Worm (Caenorhabditis elegans) whole organism, young adult: ENCODE measurements around the gene R05F9.9.

ENCODE experiments used
- D2030.7 ChIP-seq: fragments of 200-800 bp; sonication (Bioruptor generic); IDR thresholded peaks from 2 replicates; pipeline ENCODE4 v1.3.6; 2022; ENCODE audit warnings: missing genetic modification reagents, missing genetic modification characterization, missing compliant biosample characterization
- F55B11.4 ChIP-seq: sonication (generic microtip); optimal IDR thresholded peaks from 2 replicates; lab custom pipeline; 2016; ENCODE audit warnings: missing compliant biosample characterization, missing genetic modification characterization, borderline replicate concordance; ENCODE audit not compliant: insufficient read depth
- F57A8.1 ChIP-seq: fragments of 200-800 bp; sonication (Bioruptor generic); optimal IDR thresholded peaks from 2 replicates; lab custom pipeline; 2018; ENCODE audit warnings: mild to moderate bottlenecking, missing genetic modification characterization, moderate library complexity, missing compliant biosample characterization
- F57C9.4 ChIP-seq: sonication (generic microtip); optimal IDR thresholded peaks from 2 replicates; lab custom pipeline; 2017; ENCODE audit warnings: mild to moderate bottlenecking, missing genetic modification characterization, missing compliant biosample characterization
- K11D2.4 ChIP-seq: fragments of 200-800 bp; sonication (Bioruptor generic); IDR thresholded peaks from 2 replicates; pipeline ENCODE4 v1.3.6; 2022; ENCODE audit warnings: missing genetic modification reagents, missing genetic modification characterization, missing compliant biosample characterization
- athp-1 ChIP-seq: sonication (generic microtip); optimal IDR thresholded peaks from 2 replicates; lab custom pipeline; 2017; ENCODE audit warnings: mild to moderate bottlenecking, missing genetic modification characterization, missing compliant biosample characterization
- cebp-1 ChIP-seq, 2 experiments: fragments of 200-800 bp in 1 of 2; sonication (Bioruptor generic) in 1 of 2; sonication (generic microtip) in 1 of 2; IDR thresholded peaks in 1 of 2; optimal IDR thresholded peaks in 1 of 2; 2 replicates each; pipeline versions ENCODE4 v1.3.6 to Lab custom; 2017 to 2022; ENCODE audit warnings: missing compliant biosample characterization in 2 of 2, missing genetic modification characterization in 2 of 2, mild to moderate bottlenecking in 1 of 2, missing genetic modification reagents in 1 of 2, moderate library complexity in 1 of 2
- cebp-2 ChIP-seq: fragments of 200-800 bp; sonication (Bioruptor generic); IDR thresholded peaks from 2 replicates; pipeline ENCODE4 v1.3.6; 2022; ENCODE audit warnings: missing genetic modification characterization, missing compliant biosample characterization
- ceh-27 ChIP-seq: fragments of 200-800 bp; sonication (Bioruptor generic); optimal IDR thresholded peaks from 2 replicates; lab custom pipeline; 2018; ENCODE audit warnings: mild to moderate bottlenecking, missing genetic modification characterization, moderate library complexity, missing compliant biosample characterization
- ceh-58 ChIP-seq: fragments of 200-800 bp; sonication (Bioruptor generic); IDR thresholded peaks from 2 replicates; pipeline ENCODE4 v1.3.6; 2022; ENCODE audit warnings: missing genetic modification characterization, missing compliant biosample characterization
- die-1 ChIP-seq: sonication (generic microtip); optimal IDR thresholded peaks from 2 replicates; lab custom pipeline; 2016; ENCODE audit warnings: missing genotype, mild to moderate bottlenecking, missing genetic modification characterization, missing compliant biosample characterization
- dox-1 ChIP-seq: fragments of 200-800 bp; sonication (Bioruptor generic); IDR thresholded peaks from 2 replicates; pipeline ENCODE4 v1.3.6; 2022; ENCODE audit warnings: missing genetic modification reagents, missing genetic modification characterization, missing compliant biosample characterization
- dpl-1 ChIP-seq: fragments of 150-350 bp; optimal IDR thresholded peaks from 2 replicates; lab custom pipeline; 2014; ENCODE audit warnings: missing biosample characterization, missing genetic modification reagents, missing genetic modification characterization
- egrh-3 ChIP-seq: fragments of 200-800 bp; sonication (Bioruptor generic); IDR thresholded peaks from 2 replicates; pipeline ENCODE4 v1.3.6; 2022; ENCODE audit warnings: missing genetic modification reagents, missing genetic modification characterization, missing compliant biosample characterization
- ekl-4 ChIP-seq: fragments of 200-800 bp; sonication (Bioruptor generic); IDR thresholded peaks from 2 replicates; pipeline ENCODE4 v1.3.6; 2022; ENCODE audit warnings: missing genetic modification reagents, missing genetic modification characterization, missing compliant biosample characterization
- ets-4 ChIP-seq: fragments of 200-800 bp; sonication (Bioruptor generic); optimal IDR thresholded peaks from 2 replicates; lab custom pipeline; 2018; ENCODE audit warnings: mild to moderate bottlenecking, missing genetic modification characterization, missing compliant biosample characterization
- fkh-3 ChIP-seq: sonication (generic microtip); optimal IDR thresholded peaks from 2 replicates; lab custom pipeline; 2016; ENCODE audit warnings: mild to moderate bottlenecking, missing genetic modification characterization, missing compliant biosample characterization
- him-1 ChIP-seq: sonication (generic microtip); optimal IDR thresholded peaks from 2 replicates; lab custom pipeline; 2016; ENCODE audit warnings: missing genotype, missing genetic modification reagents, missing genetic modification characterization, missing compliant biosample characterization
- hlh-26 ChIP-seq: fragments of 200-800 bp; sonication (Bioruptor generic); conservative IDR thresholded peaks from 2 replicates; pipeline ENCODE4 v1.3.6; 2022; ENCODE audit warnings: missing genetic modification reagents, missing genetic modification characterization, missing compliant biosample characterization
- hmg-20 ChIP-seq: fragments of 200-800 bp; sonication (Bioruptor generic); IDR thresholded peaks from 2 replicates; pipeline ENCODE4 v1.3.6; 2022; ENCODE audit warnings: missing genetic modification reagents, missing genetic modification characterization, missing compliant biosample characterization
- lag-1 ChIP-seq: fragments of 200-800 bp; sonication (Bioruptor generic); IDR thresholded peaks from 2 replicates; pipeline ENCODE4 v1.3.6; 2022; ENCODE audit warnings: missing genetic modification reagents, missing genetic modification characterization, missing compliant biosample characterization
- lin-26 ChIP-seq: fragments of 200-800 bp; sonication (Bioruptor generic); IDR thresholded peaks from 2 replicates; pipeline ENCODE4 v1.3.6; 2022; ENCODE audit warnings: missing genetic modification reagents, missing genetic modification characterization, missing compliant biosample characterization
- lin-40 ChIP-seq: sonication (generic microtip); optimal IDR thresholded peaks from 2 replicates; lab custom pipeline; 2016; ENCODE audit warnings: missing genetic modification characterization, mild to moderate bottlenecking, missing compliant biosample characterization, missing genotype, missing genetic modification reagents
- lir-1 ChIP-seq: fragments of 200-800 bp; sonication (Bioruptor generic); conservative IDR thresholded peaks from 2 replicates; pipeline ENCODE4 v1.3.6; 2022; ENCODE audit warnings: missing genetic modification reagents, missing genetic modification characterization, missing compliant biosample characterization
- madf-6 ChIP-seq: fragments of 200-800 bp; sonication (Bioruptor generic); IDR thresholded peaks from 2 replicates; pipeline ENCODE4 v1.3.6; 2022; ENCODE audit warnings: missing genetic modification reagents, missing genetic modification characterization, missing compliant biosample characterization
- mcd-1 ChIP-seq: fragments of 200-800 bp; sonication (Bioruptor generic); IDR thresholded peaks from 2 replicates; pipeline ENCODE4 v1.3.6; 2022; ENCODE audit warnings: missing genetic modification reagents, missing genetic modification characterization, missing compliant biosample characterization
- mes-4 ChIP-seq: sonication (generic microtip); optimal IDR thresholded peaks from 2 replicates; lab custom pipeline; 2016; ENCODE audit warnings: missing genotype, missing genetic modification characterization, missing compliant biosample characterization
- nfyb-1 ChIP-seq: fragments of 200-800 bp; sonication (Bioruptor generic); IDR thresholded peaks from 2 replicates; pipeline ENCODE4 v1.3.6; 2022; ENCODE audit warnings: missing genetic modification reagents, missing genetic modification characterization, missing compliant biosample characterization
- nhr-80 ChIP-seq: sonication (generic microtip); optimal IDR thresholded peaks from 2 replicates; lab custom pipeline; 2016; ENCODE audit warnings: missing genetic modification characterization, missing compliant biosample characterization
- nhr-90 ChIP-seq: sonication (generic microtip); optimal IDR thresholded peaks from 2 replicates; lab custom pipeline; 2016; ENCODE audit warnings: missing genotype, mild to moderate bottlenecking, missing genetic modification characterization, missing compliant biosample characterization
- pha-4 ChIP-seq: fragments of 150-350 bp; sonication (generic microtip); optimal IDR thresholded peaks from 2 replicates; lab custom pipeline; 2014; ENCODE audit warnings: missing biosample characterization, missing genetic modification reagents, missing genetic modification characterization
- rcor-1 ChIP-seq: fragments of 200-800 bp; sonication (Bioruptor generic); IDR thresholded peaks from 2 replicates; pipeline ENCODE4 v1.3.6; 2022; ENCODE audit warnings: missing genetic modification reagents, missing genetic modification characterization, missing compliant biosample characterization
- rec-8 ChIP-seq, 2 experiments: sonication (generic microtip); optimal IDR thresholded peaks; 2 replicates each; lab custom pipeline; 2016; ENCODE audit warnings: mild to moderate bottlenecking in 2 of 2, missing genetic modification characterization in 2 of 2, missing genetic modification reagents in 2 of 2, missing genotype in 2 of 2, missing biosample characterization in 1 of 2, missing compliant biosample characterization in 1 of 2, moderate library complexity in 1 of 2
- repo-1 ChIP-seq: sonication (generic microtip); optimal IDR thresholded peaks from 2 replicates; lab custom pipeline; 2017; ENCODE audit warnings: mild to moderate bottlenecking, missing genetic modification characterization, missing compliant biosample characterization
- rpc-1 ChIP-seq, 2 experiments: fragments of 150-350 bp in 1 of 2; sonication (generic microtip) in 1 of 2; optimal IDR thresholded peaks; 2 replicates each; lab custom pipeline; 2014 to 2018; ENCODE audit warnings: missing biosample characterization in 1 of 2, missing genetic modification characterization in 1 of 2, missing genetic modification reagents in 1 of 2, missing genotype in 1 of 2
- snpc-1.3 ChIP-seq: sonication (generic microtip); optimal IDR thresholded peaks from 2 replicates; lab custom pipeline; 2017; ENCODE audit warnings: missing genetic modification characterization, mild to moderate bottlenecking, missing compliant biosample characterization, antibody characterized with exemption, moderate library complexity, missing genotype, missing genetic modification reagents; ENCODE audit not compliant: insufficient read depth
- snpc-3.4 ChIP-seq: sonication (generic microtip); optimal IDR thresholded peaks from 2 replicates; lab custom pipeline; 2017; ENCODE audit warnings: missing genetic modification characterization, mild to moderate bottlenecking, missing compliant biosample characterization, antibody characterized with exemption, moderate library complexity, missing genotype, missing genetic modification reagents
- tlf-1 ChIP-seq: fragments of 200-800 bp; sonication (Bioruptor generic); optimal IDR thresholded peaks from 2 replicates; lab custom pipeline; 2018; ENCODE audit warnings: mild to moderate bottlenecking, missing genetic modification characterization, missing compliant biosample characterization
- unc-62 ChIP-seq: fragments of 150-350 bp; optimal IDR thresholded peaks from 2 replicates; lab custom pipeline; 2014; ENCODE audit warnings: missing biosample characterization, missing genetic modification reagents, missing genetic modification characterization
- zim-3 ChIP-seq: sonication (generic microtip); optimal IDR thresholded peaks from 2 replicates; lab custom pipeline; 2017; ENCODE audit warnings: mild to moderate bottlenecking, missing genetic modification characterization, moderate library complexity, missing compliant biosample characterization
- ztf-25 ChIP-seq: fragments of 200-800 bp; sonication (Bioruptor generic); IDR thresholded peaks from 2 replicates; pipeline ENCODE4 v1.3.6; 2022; ENCODE audit warnings: missing genetic modification reagents, missing genetic modification characterization, missing compliant biosample characterization
- ztf-6 ChIP-seq: fragments of 200-800 bp; sonication (Bioruptor generic); IDR thresholded peaks from 2 replicates; pipeline ENCODE4 v1.3.6; 2022; ENCODE audit warnings: missing genetic modification reagents, missing genetic modification characterization, missing compliant biosample characterization

R05F9.9 gene

DNA sequence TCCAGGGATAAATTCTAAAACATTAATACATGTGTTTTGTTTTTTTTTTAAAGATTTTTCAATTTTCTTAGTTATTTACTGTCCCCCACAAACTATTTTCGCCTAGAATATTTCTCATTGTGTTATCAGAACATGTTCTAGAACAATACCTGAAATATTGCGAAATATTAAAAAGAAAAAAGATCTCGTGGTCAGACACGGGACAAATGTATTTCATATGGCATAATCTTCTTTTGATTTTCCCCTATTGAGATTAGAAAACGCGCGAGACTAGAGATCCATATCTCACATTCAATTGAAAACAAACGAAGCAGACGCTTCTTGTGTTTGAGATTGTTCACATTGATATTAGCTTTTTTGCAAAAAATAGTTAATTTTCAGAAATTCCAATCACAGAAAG lies 45.8 kb downstream of the R05F9.9 start (continued):
- TF ChIP-seq hmg-20 (no peak), die-1 (tag; lab: Kevin White, UChicago) (no peak), mcd-1 (GFP tag; lab: Robert Waterston, UW) (no peak), repo-1 (tag; lab: Kevin White, UChicago) (no peak), lin-26 (0 out of 2 replicates have a peak, but pooled peaks have one; percentile 13), mes-4 (tag; lab: Kevin White, UChicago) (no peak), ztf-6 (GFP tag; lab: Robert Waterston, UW) (no peak), ceh-58 (GFP tag; lab: Robert Waterston, UW) (no peak), him-1 (tag; lab: Kevin White, UChicago) (no peak), pha-4 (tag; lab: Kevin White, UChicago) (no peak), nhr-90 (no peak), nhr-80 (tag; lab: Kevin White, UChicago) (no peak), snpc-3.4 (no peak), tlf-1 (GFP tag; lab: Kevin White, UChicago) (no peak), F57A8.1 (GFP tag; lab: Kevin White, UChicago) (no peak)
- TF ChIP-seq, all 124 proteins: peak for 6

DNA sequence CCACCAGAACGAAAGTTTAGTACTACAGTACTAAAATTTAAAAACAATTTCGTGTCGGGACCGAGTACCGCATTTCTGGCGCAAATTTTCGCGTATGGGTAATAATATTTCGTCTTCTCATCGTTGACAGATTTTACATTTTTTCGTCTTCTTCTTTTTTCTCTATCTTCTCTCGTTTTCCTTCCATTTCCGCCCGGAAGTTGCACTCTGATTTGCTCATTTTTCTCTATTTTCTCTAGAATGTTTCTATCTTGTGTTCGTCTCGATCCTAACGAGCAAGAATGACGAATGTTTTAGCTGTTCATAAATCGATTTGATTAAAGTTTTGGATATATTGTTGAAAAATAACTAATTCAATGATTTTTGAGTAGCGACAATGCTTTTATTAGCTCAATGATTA lies 46.4 kb downstream of the R05F9.9 start:
- TF ChIP-seq lir-1 = no peak
- no peak for TF ChIP-seq lag-1 (GFP tag; lab: Robert Waterston, UW)
- no peak for TF ChIP-seq nfyb-1 (GFP tag; lab: Robert Waterston, UW)
- TF ChIP-seq K11D2.4 (GFP tag; lab: Robert Waterston, UW) = 0 out of 2 replicates have a peak, but pooled peaks have one; percentile 19
- no peak for TF ChIP-seq D2030.7 (GFP tag; lab: Robert Waterston, UW)

DNA sequence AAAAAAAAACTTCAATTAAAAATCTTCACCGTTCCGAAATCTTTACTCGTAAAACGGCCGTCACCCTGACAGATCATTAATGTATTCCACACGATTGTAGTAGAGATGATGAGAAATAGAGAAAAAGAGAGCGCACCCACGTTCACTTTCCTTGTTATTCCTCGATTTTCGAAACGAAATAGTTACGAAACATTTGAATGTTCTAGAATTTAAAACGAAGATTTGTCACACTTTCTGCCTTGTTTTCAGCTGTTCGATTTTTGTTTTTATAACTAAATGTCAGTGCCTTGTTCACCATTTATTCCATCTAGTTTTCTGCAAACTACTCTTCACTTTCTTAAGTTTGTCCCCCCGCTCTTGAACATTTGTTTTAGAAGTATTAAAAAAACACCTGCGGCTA lies 47.1 kb downstream of the R05F9.9 start:
- no peak for TF ChIP-seq cebp-1 (GFP tag; IDR thresholded peaks at IDR 0.05; lab: Robert Waterston, UW)
- peak; percentile 66 for TF ChIP-seq cebp-1 (tag; optimal IDR thresholded peaks at IDR 0.05; lab: Kevin White, UChicago)
- TF ChIP-seq dpl-1 = no peak
- TF ChIP-seq, all 124 proteins: peak for 1

DNA sequence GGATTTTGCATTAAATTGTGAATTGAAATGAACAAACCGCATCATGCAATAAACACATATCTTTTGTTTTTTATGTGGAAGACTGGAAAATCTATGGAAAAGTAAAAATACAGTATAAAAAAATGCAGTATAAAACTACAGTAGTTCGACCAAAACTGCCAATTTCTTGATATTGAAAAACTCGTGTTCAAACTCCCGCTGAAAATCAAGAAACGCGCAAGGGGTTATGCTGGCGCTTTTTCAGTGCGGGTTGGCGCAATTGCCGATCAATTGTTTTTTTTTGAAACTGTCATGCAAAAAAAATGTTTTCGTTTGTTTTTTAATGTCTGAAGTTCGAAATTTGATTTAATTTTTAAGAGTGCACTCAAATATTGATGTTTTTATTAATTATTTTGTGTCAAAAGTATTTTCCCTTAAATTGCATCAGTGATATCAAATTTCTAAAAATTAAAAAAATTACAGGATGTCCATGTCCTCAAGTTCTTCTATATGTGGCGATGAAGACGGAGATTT lies 50.2 kb downstream of the R05F9.9 start, which contains the start of gene dnj-9:
Gene dnj-9, plus strand, starts transcription at position 463 of the 513 bp plus-strand sequence.
- TF ChIP-seq F57C9.4 (no peak), ets-4 (no peak), zim-3 (tag; lab: Kevin White, UChicago) (no peak), F57A8.1 (GFP tag; lab: Kevin White, UChicago) (peak; percentile 35), ztf-25 (0 out of 2 replicates have a peak, but pooled peaks have one; percentile 41), cebp-2 (GFP tag; lab: Robert Waterston, UW) (no peak), F55B11.4 (tag; lab: Kevin White, UChicago) (no peak), rcor-1 (GFP tag; lab: Robert Waterston, UW) (peak; percentile 94), hlh-26 (GFP tag; lab: Robert Waterston, UW) (no peak), lin-40 (tag; lab: Kevin White, UChicago) (peak; percentile 97), fkh-3 (tag; lab: Kevin White, UChicago) (no peak), snpc-1.3 (tag; lab: Kevin White, UChicago) (peak; percentile 92), athp-1 (tag; lab: Kevin White, UChicago) (peak; percentile 66), rec-8 (tag; optimal IDR thresholded peaks at IDR 0.05; lab: Kevin White, UChicago) (peak in 1 of 2 experiments; percentile 21), rpc-1 (optimal IDR thresholded peaks at IDR 0.05; lab: Kevin White, UChicago) (no peak), rpc-1 (tag; optimal IDR thresholded peaks at IDR 0.05; lab: Kevin White, UChicago) (no peak), repo-1 (tag; lab: Kevin White, UChicago) (peak; percentile 94), madf-6 (GFP tag; lab: Robert Waterston, UW) (peak; percentile 95), ceh-58 (GFP tag; lab: Robert Waterston, UW) (no peak), cebp-1 (GFP tag; IDR thresholded peaks at IDR 0.05; lab: Robert Waterston, UW) (peak; percentile 54), cebp-1 (tag; optimal IDR thresholded peaks at IDR 0.05; lab: Kevin White, UChicago) (peak; percentile 92), ceh-27 (GFP tag; lab: Kevin White, UChicago) (peak; percentile 83), ekl-4 (GFP tag; lab: Robert Waterston, UW) (peak; percentile 96), dox-1 (peak; percentile 95), egrh-3 (GFP tag; lab: Robert Waterston, UW) (no peak), lag-1 (GFP tag; lab: Robert Waterston, UW) (no peak), unc-62 (GFP tag; lab: Kevin White, UChicago) (no peak)
